Worm (Caenorhabditis elegans) whole organism, L1 larva: ENCODE data around the gene szy-2.

Experiments used
- C34B4.2 ChIP-seq: sonication (generic microtip); optimal IDR thresholded peaks from 2 replicates; lab custom pipeline; 2017; ENCODE audit warnings: mild to moderate bottlenecking, missing genetic modification characterization, missing compliant biosample characterization
- F16B12.6 ChIP-seq: fragments of 150-350 bp; optimal IDR thresholded peaks from 2 replicates; lab custom pipeline; 2014; ENCODE audit warnings: missing biosample characterization, missing genetic modification characterization
- Y116A8C.19 ChIP-seq: sonication (generic microtip); optimal IDR thresholded peaks from 2 replicates; lab custom pipeline; 2016; ENCODE audit warnings: missing compliant biosample characterization, missing genetic modification characterization, borderline replicate concordance
- aha-1 ChIP-seq: fragments of 150-350 bp; optimal IDR thresholded peaks from 2 replicates; lab custom pipeline; 2014; ENCODE audit warnings: missing biosample characterization, missing genetic modification characterization
- ama-1 ChIP-seq: fragments of 150-350 bp; optimal IDR thresholded peaks from 2 replicates; lab custom pipeline; 2014
- blmp-1 ChIP-seq: fragments of 150-350 bp; optimal IDR thresholded peaks from 2 replicates; lab custom pipeline; 2014; ENCODE audit warnings: missing biosample characterization, missing genetic modification characterization
- ceh-88 ChIP-seq: fragments of 200-800 bp; sonication (Bioruptor generic); IDR thresholded peaks from 2 replicates; pipeline ENCODE4 v1.3.6; 2022; ENCODE audit warnings: missing genetic modification characterization, missing compliant biosample characterization
- dpl-1 ChIP-seq, 3 experiments: fragments of 150-350 bp in 2 of 3; sonication (generic microtip) in 1 of 3; optimal IDR thresholded peaks; 2 replicates each; lab custom pipeline; 2014 to 2017; ENCODE audit warnings: missing biosample characterization in 3 of 3, missing genetic modification characterization in 3 of 3, missing genetic modification reagents in 3 of 3
- dsc-1 ChIP-seq: sonication (generic microtip); optimal IDR thresholded peaks from 2 replicates; lab custom pipeline; 2016; ENCODE audit warnings: mild to moderate bottlenecking, missing genetic modification characterization, missing compliant biosample characterization
- efl-1 ChIP-seq, 4 experiments: fragments of 150-350 bp; optimal IDR thresholded peaks in 3 of 4; peaks in 1 of 4; 1 replicate in 1 of 4; 2 replicates in 3 of 4; lab custom pipeline; 2014; ENCODE audit warnings: missing biosample characterization in 2 of 4, missing genetic modification characterization in 2 of 4, missing genetic modification reagents in 2 of 4
- elt-3 ChIP-seq, 6 experiments: fragments of 150-350 bp in 1 of 6; sonication (generic microtip); optimal IDR thresholded peaks; 2 replicates each; lab custom pipeline; 2017 to 2018; ENCODE audit warnings: missing biosample characterization in 6 of 6, missing genetic modification characterization in 6 of 6, inconsistent platforms in 1 of 6
- fkh-8 ChIP-seq: sonication (generic microtip); optimal IDR thresholded peaks from 2 replicates; lab custom pipeline; 2016; ENCODE audit warnings: mild to moderate bottlenecking, missing genetic modification characterization, missing compliant biosample characterization
- hlh-17 ChIP-seq: fragments of 200-800 bp; sonication (Bioruptor generic); optimal IDR thresholded peaks from 2 replicates; lab custom pipeline; 2018; ENCODE audit warnings: missing genetic modification characterization, mild to moderate bottlenecking, missing compliant biosample characterization, moderate library complexity, borderline replicate concordance
- irx-1 ChIP-seq: sonication (generic microtip); optimal IDR thresholded peaks from 2 replicates; lab custom pipeline; 2016; ENCODE audit warnings: missing genetic modification characterization, missing compliant biosample characterization
- isw-1 ChIP-seq: fragments of 200-800 bp; sonication (Bioruptor generic); IDR thresholded peaks from 2 replicates; pipeline ENCODE4 v1.3.6; 2022; ENCODE audit warnings: missing genetic modification characterization, missing compliant biosample characterization
- jun-1 ChIP-seq: fragments of 150-350 bp; optimal IDR thresholded peaks from 2 replicates; lab custom pipeline; 2014; ENCODE audit warnings: missing biosample characterization, missing genetic modification reagents, missing genetic modification characterization
- lin-35 ChIP-seq, 2 experiments: fragments of 150-350 bp; optimal IDR thresholded peaks; 2 replicates each; lab custom pipeline; 2014; ENCODE audit warnings: missing biosample characterization in 2 of 2, missing genetic modification characterization in 2 of 2, missing genetic modification reagents in 2 of 2
- mep-1 ChIP-seq: fragments of 150-350 bp; optimal IDR thresholded peaks from 2 replicates; lab custom pipeline; 2014; ENCODE audit warnings: missing biosample characterization, missing genetic modification characterization
- nhr-11 ChIP-seq: fragments of 150-350 bp; optimal IDR thresholded peaks from 2 replicates; lab custom pipeline; 2014; ENCODE audit warnings: missing biosample characterization, missing genetic modification characterization
- nhr-12 ChIP-seq: sonication (generic microtip); optimal IDR thresholded peaks from 2 replicates; lab custom pipeline; 2017; ENCODE audit warnings: missing biosample characterization, missing genetic modification characterization
- nhr-20 ChIP-seq: sonication (generic microtip); optimal IDR thresholded peaks from 2 replicates; lab custom pipeline; 2016; ENCODE audit warnings: mild to moderate bottlenecking, missing genetic modification characterization, missing compliant biosample characterization
- nhr-237 ChIP-seq: fragments of 150-350 bp; optimal IDR thresholded peaks from 2 replicates; lab custom pipeline; 2014; ENCODE audit warnings: missing biosample characterization, missing genetic modification characterization
- nhr-47 ChIP-seq: sonication (generic microtip); optimal IDR thresholded peaks from 2 replicates; lab custom pipeline; 2016; ENCODE audit warnings: mild to moderate bottlenecking, missing genetic modification characterization, moderate library complexity, missing compliant biosample characterization
- nhr-77 ChIP-seq: fragments of 150-350 bp; optimal IDR thresholded peaks from 2 replicates; lab custom pipeline; 2014; ENCODE audit warnings: missing biosample characterization, missing genetic modification characterization
- nhr-84 ChIP-seq: sonication (generic microtip); optimal IDR thresholded peaks from 2 replicates; lab custom pipeline; 2017; ENCODE audit warnings: missing biosample characterization, missing genetic modification characterization
- nhr-90 ChIP-seq: sonication (generic microtip); optimal IDR thresholded peaks from 2 replicates; lab custom pipeline; 2016; ENCODE audit warnings: mild to moderate bottlenecking, missing genetic modification characterization, missing compliant biosample characterization; ENCODE audit not compliant: poor library complexity
- pag-3 ChIP-seq: sonication (generic microtip); optimal IDR thresholded peaks from 2 replicates; lab custom pipeline; 2017; ENCODE audit warnings: missing genetic modification characterization, mild to moderate bottlenecking, missing compliant biosample characterization, antibody characterized with exemption, borderline replicate concordance; ENCODE audit not compliant: insufficient read depth
- pax-3 ChIP-seq: fragments of 200-800 bp; sonication (Bioruptor generic); optimal IDR thresholded peaks from 2 replicates; lab custom pipeline; 2018; ENCODE audit warnings: mild to moderate bottlenecking, missing genetic modification characterization, moderate library complexity, missing compliant biosample characterization
- sup-37 ChIP-seq: fragments of 200-800 bp; sonication (Bioruptor generic); optimal IDR thresholded peaks from 2 replicates; lab custom pipeline; 2018; ENCODE audit warnings: mild to moderate bottlenecking, missing genetic modification characterization, missing compliant biosample characterization
- tbx-2 ChIP-seq: sonication (generic microtip); optimal IDR thresholded peaks from 2 replicates; lab custom pipeline; 2016; ENCODE audit warnings: missing genetic modification characterization, missing compliant biosample characterization
- tlp-1 ChIP-seq: fragments of 150-350 bp; optimal IDR thresholded peaks from 2 replicates; lab custom pipeline; 2014; ENCODE audit warnings: missing biosample characterization, missing genetic modification characterization
- unc-62 ChIP-seq: fragments of 150-350 bp; optimal IDR thresholded peaks from 2 replicates; lab custom pipeline; 2014; ENCODE audit warnings: missing biosample characterization, missing genetic modification reagents, missing genetic modification characterization
- unc-98 ChIP-seq: fragments of 200-800 bp; sonication (Bioruptor generic); IDR thresholded peaks from 2 replicates; pipeline ENCODE4 v1.3.6; 2022; ENCODE audit warnings: missing genetic modification characterization, missing compliant biosample characterization
- ztf-11 ChIP-seq, 2 experiments: sonication (generic microtip); optimal IDR thresholded peaks; 2 replicates each; lab custom pipeline; 2016 to 2017; ENCODE audit warnings: missing genetic modification characterization in 2 of 2, missing biosample characterization in 1 of 2, missing compliant biosample characterization in 1 of 2
- ztf-4 ChIP-seq: fragments of 150-350 bp; optimal IDR thresholded peaks from 2 replicates; lab custom pipeline; 2014; ENCODE audit warnings: missing biosample characterization, missing genetic modification characterization

szy-2 gene

ce11 chrIII:5404998-5405397 is 33.9 kb upstream of the szy-2 start:
- TF ChIP-seq sup-37 (GFP tag; lab: Kevin White, UChicago) (no peak), elt-3 (tag; optimal IDR thresholded peaks at IDR 0.05; lab: Kevin White, UChicago) (no peak), nhr-47 (no peak)

- TF ChIP-seq nhr-12 (tag; lab: Kevin White, UChicago) (no peak), efl-1 (optimal IDR thresholded peaks at IDR 0.05; lab: Kevin White, UChicago) (no peak), efl-1 (GFP tag; optimal IDR thresholded peaks at IDR 0.05 in 1 of 2; lab: Kevin White, UChicago) (peak in 1 of 2 experiments; percentile 1)
Measured at ce11 chrIII:5402419-5402818, 31.3 kb upstream of the szy-2 start.

ce11 chrIII:5395746-5396145 is 24.7 kb upstream of the szy-2 start:
- no peak for TF ChIP-seq blmp-1 (tag; lab: Kevin White, UChicago)
- no peak for TF ChIP-seq efl-1 (optimal IDR thresholded peaks at IDR 0.05; lab: Kevin White, UChicago)
- peak in 1 of 2 experiments; percentile 62 for TF ChIP-seq efl-1 (GFP tag; optimal IDR thresholded peaks at IDR 0.05 in 1 of 2; lab: Kevin White, UChicago)

- TF ChIP-seq nhr-77 (tag; lab: Kevin White, UChicago) (no peak), unc-62 (no peak), ztf-4 (tag; lab: Kevin White, UChicago) (no peak), jun-1 (tag; lab: Kevin White, UChicago) (no peak), C34B4.2 (tag; lab: Kevin White, UChicago) (no peak), nhr-90 (tag; lab: Kevin White, UChicago) (no peak), blmp-1 (tag; lab: Kevin White, UChicago) (no peak), aha-1 (tag; lab: Kevin White, UChicago) (no peak), ztf-11 (tag; optimal IDR thresholded peaks at IDR 0.05; lab: Kevin White, UChicago) (no peak), mep-1 (tag; lab: Kevin White, UChicago) (no peak), nhr-237 (tag; lab: Kevin White, UChicago) (no peak), nhr-47 (no peak), Y116A8C.19 (tag; lab: Kevin White, UChicago) (no peak), lin-35 (GFP tag; optimal IDR thresholded peaks at IDR 0.05; lab: Kevin White, UChicago) (no peak), unc-98 (GFP tag; lab: Robert Waterston, UW) (no peak), sup-37 (GFP tag; lab: Kevin White, UChicago) (no peak), tbx-2 (tag; lab: Kevin White, UChicago) (no peak), efl-1 (optimal IDR thresholded peaks at IDR 0.05; lab: Kevin White, UChicago) (no peak), efl-1 (GFP tag; optimal IDR thresholded peaks at IDR 0.05 in 1 of 2; lab: Kevin White, UChicago) (no peak), F16B12.6 (tag; lab: Kevin White, UChicago) (no peak), pax-3 (tag; lab: Kevin White, UChicago) (no peak)
Measured at ce11 chrIII:5389365-5389764, 18.3 kb upstream of the szy-2 start.

- TF ChIP-seq tlp-1 (tag; lab: Kevin White, UChicago) (no peak), nhr-84 (no peak), nhr-11 (no peak), irx-1 (tag; lab: Kevin White, UChicago) (no peak), ama-1 (lab: Kevin White, UChicago) (no peak), dpl-1 (GFP tag; optimal IDR thresholded peaks at IDR 0.05; lab: Kevin White, UChicago) (no peak), nhr-20 (tag; lab: Kevin White, UChicago) (no peak), ceh-88 (no peak), pag-3 (no peak), fkh-8 (tag; lab: Kevin White, UChicago) (no peak), hlh-17 (GFP tag; lab: Kevin White, UChicago) (no peak), dsc-1 (tag; lab: Kevin White, UChicago) (no peak), Y116A8C.19 (tag; lab: Kevin White, UChicago) (no peak), isw-1 (GFP tag; lab: Robert Waterston, UW) (no peak), ztf-11 (tag; optimal IDR thresholded peaks at IDR 0.05; lab: Kevin White, UChicago) (no peak)
- TF ChIP-seq, all 84 proteins: peak for 0
Measured at ce11 chrIII:5388113-5388512, 17.0 kb upstream of the szy-2 start.
